Worm (Caenorhabditis elegans) whole organism, L2 larva: Measurements from ENCODE around the gene brf-1.

Experiments
- ZK546.5 ChIP-seq: sonication (generic microtip); optimal IDR thresholded peaks from 2 replicates; lab custom pipeline; 2017; ENCODE audit warnings: missing biosample characterization, missing genetic modification characterization
- aly-2 ChIP-seq: fragments of 150-350 bp; optimal IDR thresholded peaks from 2 replicates; lab custom pipeline; 2014; ENCODE audit warnings: missing biosample characterization, missing genetic modification characterization
- ama-1 ChIP-seq: fragments of 150-350 bp; optimal IDR thresholded peaks from 2 replicates; lab custom pipeline; 2018; ENCODE audit warnings: inconsistent platforms
- egl-27 ChIP-seq: sonication (generic microtip); optimal IDR thresholded peaks from 3 replicates; lab custom pipeline; 2017; ENCODE audit warnings: missing biosample characterization, missing genetic modification reagents, missing genetic modification characterization
- fos-1 ChIP-seq: fragments of 150-350 bp; optimal IDR thresholded peaks from 2 replicates; lab custom pipeline; 2014; ENCODE audit warnings: missing biosample characterization, missing genetic modification characterization
- lin-13 ChIP-seq: fragments of 150-350 bp; optimal IDR thresholded peaks from 2 replicates; lab custom pipeline; 2014; ENCODE audit warnings: missing biosample characterization, missing genetic modification reagents, missing genetic modification characterization
- nhr-21 ChIP-seq: fragments of 150-350 bp; optimal IDR thresholded peaks from 2 replicates; lab custom pipeline; 2014; ENCODE audit warnings: missing biosample characterization, missing genetic modification characterization
- nhr-6 ChIP-seq: fragments of 150-350 bp; optimal IDR thresholded peaks from 2 replicates; lab custom pipeline; 2014; ENCODE audit warnings: missing biosample characterization, missing genetic modification characterization
- peb-1 ChIP-seq: fragments of 150-350 bp; optimal IDR thresholded peaks from 2 replicates; lab custom pipeline; 2014; ENCODE audit warnings: missing biosample characterization, missing genetic modification characterization
- snpc-4 ChIP-seq: fragments of 150-350 bp; optimal IDR thresholded peaks from 2 replicates; lab custom pipeline; 2014; ENCODE audit warnings: missing biosample characterization, missing genetic modification characterization
- unc-62 ChIP-seq: fragments of 150-350 bp; optimal IDR thresholded peaks from 2 replicates; lab custom pipeline; 2014; ENCODE audit warnings: missing biosample characterization, missing genetic modification reagents, missing genetic modification characterization
- ztf-4 ChIP-seq: fragments of 150-350 bp; optimal IDR thresholded peaks from 2 replicates; lab custom pipeline; 2014; ENCODE audit warnings: missing biosample characterization, missing genetic modification characterization

- TF ChIP-seq snpc-4 (tag; lab: Kevin White, UChicago) (no peak), aly-2 (no peak), ama-1 (no peak), lin-13 (no peak), peb-1 (tag; lab: Kevin White, UChicago) (no peak), fos-1 (tag; lab: Kevin White, UChicago) (no peak), unc-62 (no peak), nhr-21 (tag; lab: Kevin White, UChicago) (no peak), nhr-6 (tag; lab: Kevin White, UChicago) (no peak), ztf-4 (tag; lab: Kevin White, UChicago) (no peak), ZK546.5 (tag; lab: Kevin White, UChicago) (no peak), egl-27 (tag; lab: Kevin White, UChicago) (no peak)
Measured at ce11 chrII:7298197-7298682, 7.4 kb upstream of the brf-1 start, which contains the start of gene puf-8.
